Worm (Caenorhabditis elegans) whole organism, L2 larva: ENCODE measurements around the gene ceh-93.

Experiments used
- C34F6.9 ChIP-seq: fragments of 150-350 bp; optimal IDR thresholded peaks from 2 replicates; lab custom pipeline; 2014; ENCODE audit warnings: missing biosample characterization, missing genetic modification characterization
- ZK546.5 ChIP-seq: sonication (generic microtip); optimal IDR thresholded peaks from 2 replicates; lab custom pipeline; 2017; ENCODE audit warnings: missing biosample characterization, missing genetic modification characterization
- ceh-82 ChIP-seq: fragments of 150-350 bp; optimal IDR thresholded peaks from 2 replicates; lab custom pipeline; 2014; ENCODE audit warnings: missing biosample characterization, missing genetic modification characterization
- lin-39 ChIP-seq: fragments of 150-350 bp; optimal IDR thresholded peaks from 2 replicates; lab custom pipeline; 2014; ENCODE audit warnings: missing biosample characterization, missing genetic modification reagents, missing genetic modification characterization
- nhr-12 ChIP-seq: fragments of 150-350 bp; optimal IDR thresholded peaks from 2 replicates; lab custom pipeline; 2014; ENCODE audit warnings: missing biosample characterization, missing genetic modification characterization
- nhr-23 ChIP-seq: fragments of 150-350 bp; optimal IDR thresholded peaks from 2 replicates; lab custom pipeline; 2014; ENCODE audit warnings: missing biosample characterization, missing genetic modification reagents, missing genetic modification characterization
- sem-4 ChIP-seq: fragments of 150-350 bp; optimal IDR thresholded peaks from 2 replicates; lab custom pipeline; 2014; ENCODE audit warnings: missing biosample characterization, missing genetic modification reagents, missing genetic modification characterization
- unc-55 ChIP-seq: fragments of 150-350 bp; sonication (generic microtip); optimal IDR thresholded peaks from 3 replicates; lab custom pipeline; 2014; ENCODE audit warnings: missing biosample characterization, missing genetic modification reagents, missing genetic modification characterization
- zag-1 ChIP-seq: fragments of 150-350 bp; optimal IDR thresholded peaks from 2 replicates; lab custom pipeline; 2014; ENCODE audit warnings: missing biosample characterization, missing genetic modification characterization
- ztf-4 ChIP-seq: fragments of 150-350 bp; optimal IDR thresholded peaks from 2 replicates; lab custom pipeline; 2014; ENCODE audit warnings: missing biosample characterization, missing genetic modification characterization

- TF ChIP-seq sem-4 (tag; lab: Kevin White, UChicago) (no peak), lin-39 (tag; lab: Kevin White, UChicago) (no peak), C34F6.9 (tag; lab: Kevin White, UChicago) (no peak), zag-1 (tag; lab: Kevin White, UChicago) (no peak), ztf-4 (no peak), ceh-82 (tag; lab: Kevin White, UChicago) (no peak), nhr-12 (tag; lab: Kevin White, UChicago) (no peak), unc-55 (GFP tag; lab: Kevin White, UChicago) (no peak), ZK546.5 (no peak), nhr-23 (tag; lab: Kevin White, UChicago) (no peak)
These were observed 8.7 kb upstream of the ceh-93 start, which contains the start of gene R04A9.6 for ce11 chrX:397259-397658.
